Worm (Caenorhabditis elegans): ENCODE measurements around the gene nhr-221.
"Not testable (repeated sequence)": the region's sequence is repeated elsewhere in the genome, so short reads cannot be mapped to it uniquely, and the experiment has no call there.

ce11 chrV:3558744-3559143, 23.6 kb upstream of the nhr-221 start, which contains the start of gene T24A6.1:
- TF ChIP-seq pes-1 (GFP tag; IDR thresholded peaks at IDR 0.05); aly-1 (tag; optimal IDR thresholded peaks at IDR 0.05); hmbx-1 (tag; optimal IDR thresholded peaks at IDR 0.05); flt-1 (GFP tag; IDR thresholded peaks at IDR 0.05); hmg-4 (GFP tag; optimal IDR thresholded peaks at IDR 0.05); tbx-37 (GFP tag; conservative IDR thresholded peaks at IDR 0.05); ama-1 (optimal IDR thresholded peaks at IDR 0.05); tbx-11 (GFP tag; IDR thresholded peaks at IDR 0.05); ets-7 (tag; optimal IDR thresholded peaks at IDR 0.05); ceh-36 (tag; optimal IDR thresholded peaks at IDR 0.05); ceh-13 (GFP tag; optimal IDR thresholded peaks at IDR 0.05); F13C5.2 (tag; optimal IDR thresholded peaks at IDR 0.05): not testable (repeated sequence)

Measured in whole organism, early embryonic.